Worm (Caenorhabditis elegans) whole organism, mixed stage, embryonic: ENCODE results near the gene F26F2.13.
A peak's percentile ranks its signal among the peaks of the same experiment; 100 is the strongest.

Source experiments
- M03D4.4 ChIP-seq: sonication (generic microtip); optimal IDR thresholded peaks from 2 replicates; lab custom pipeline; 2017; ENCODE audit warnings: mild to moderate bottlenecking, missing genetic modification characterization, missing compliant biosample characterization
- ceh-39 ChIP-seq: fragments of 150-350 bp; optimal IDR thresholded peaks from 2 replicates; lab custom pipeline; 2014; ENCODE audit warnings: missing biosample characterization, missing genetic modification characterization
- ceh-43 ChIP-seq: fragments of 200-800 bp; sonication (Bioruptor generic); optimal IDR thresholded peaks from 2 replicates; lab custom pipeline; 2018; ENCODE audit warnings: mild to moderate bottlenecking, missing genetic modification characterization, moderate library complexity, missing compliant biosample characterization
- ceh-83 ChIP-seq: fragments of 200-800 bp; sonication (Bioruptor generic); optimal IDR thresholded peaks from 2 replicates; lab custom pipeline; 2018; ENCODE audit warnings: mild to moderate bottlenecking, missing genetic modification characterization, missing compliant biosample characterization
- ces-1 ChIP-seq: fragments of 150-350 bp; optimal IDR thresholded peaks from 2 replicates; lab custom pipeline; 2014; ENCODE audit warnings: missing biosample characterization, missing genetic modification reagents, missing genetic modification characterization
- cnd-1 ChIP-seq: fragments of 200-800 bp; sonication (Bioruptor generic); optimal IDR thresholded peaks from 2 replicates; lab custom pipeline; 2018; ENCODE audit warnings: mild to moderate bottlenecking, missing genetic modification characterization, missing compliant biosample characterization
- drap-1 ChIP-seq: fragments of 200-800 bp; sonication (Bioruptor generic); optimal IDR thresholded peaks from 3 replicates; lab custom pipeline; 2018; ENCODE audit warnings: mild to moderate bottlenecking, missing genetic modification characterization, missing compliant biosample characterization
- elt-1 ChIP-seq: sonication (generic microtip); optimal IDR thresholded peaks from 2 replicates; lab custom pipeline; 2017; ENCODE audit warnings: missing genetic modification characterization, mild to moderate bottlenecking, missing compliant biosample characterization, antibody characterized with exemption, moderate library complexity, borderline replicate concordance; ENCODE audit not compliant: insufficient read depth
- elt-3 ChIP-seq: fragments of 150-350 bp; optimal IDR thresholded peaks from 2 replicates; lab custom pipeline; 2014; ENCODE audit warnings: missing biosample characterization, missing genetic modification characterization
- flh-1 ChIP-seq: fragments of 200-800 bp; sonication (Bioruptor generic); optimal IDR thresholded peaks from 2 replicates; lab custom pipeline; 2018; ENCODE audit warnings: mild to moderate bottlenecking, missing genetic modification characterization, moderate library complexity, missing compliant biosample characterization
- lin-32 ChIP-seq: fragments of 200-800 bp; sonication (Bioruptor generic); optimal IDR thresholded peaks from 2 replicates; lab custom pipeline; 2018; ENCODE audit warnings: mild to moderate bottlenecking, missing genetic modification characterization, missing compliant biosample characterization
- lsy-2 ChIP-seq: fragments of 150-350 bp; optimal IDR thresholded peaks from 2 replicates; lab custom pipeline; 2014; ENCODE audit warnings: missing biosample characterization, missing genetic modification characterization
- mab-5 ChIP-seq: fragments of 150-350 bp; optimal IDR thresholded peaks from 2 replicates; lab custom pipeline; 2014; ENCODE audit warnings: missing biosample characterization, missing genetic modification characterization
- mep-1 ChIP-seq: fragments of 150-350 bp; optimal IDR thresholded peaks from 2 replicates; lab custom pipeline; 2017; ENCODE audit warnings: missing biosample characterization, missing genetic modification reagents, missing genetic modification characterization, inconsistent platforms
- mls-2 ChIP-seq: sonication (generic microtip); optimal IDR thresholded peaks from 2 replicates; lab custom pipeline; 2016; ENCODE audit warnings: mild to moderate bottlenecking, missing genetic modification characterization, moderate library complexity, missing compliant biosample characterization
- nhr-12 ChIP-seq: fragments of 150-350 bp; optimal IDR thresholded peaks from 2 replicates; lab custom pipeline; 2014; ENCODE audit warnings: missing biosample characterization, missing genetic modification characterization
- nhr-2 ChIP-seq: fragments of 150-350 bp; optimal IDR thresholded peaks from 2 replicates; lab custom pipeline; 2014; ENCODE audit warnings: missing biosample characterization, missing genetic modification characterization
- nhr-237 ChIP-seq: fragments of 150-350 bp; optimal IDR thresholded peaks from 2 replicates; lab custom pipeline; 2014; ENCODE audit warnings: missing biosample characterization, missing genetic modification characterization
- nhr-28 ChIP-seq: fragments of 150-350 bp; optimal IDR thresholded peaks from 2 replicates; lab custom pipeline; 2014; ENCODE audit warnings: missing biosample characterization, missing genetic modification characterization
- nhr-76 ChIP-seq: sonication (generic microtip); optimal IDR thresholded peaks from 2 replicates; lab custom pipeline; 2017; ENCODE audit warnings: missing biosample characterization, missing genetic modification characterization
- pha-4 ChIP-seq: fragments of 150-350 bp; optimal IDR thresholded peaks from 2 replicates; lab custom pipeline; 2018; ENCODE audit warnings: missing biosample characterization, missing genetic modification reagents, missing genetic modification characterization
- sem-2 ChIP-seq: fragments of 200-800 bp; sonication (Bioruptor generic); optimal IDR thresholded peaks from 2 replicates; lab custom pipeline; 2018; ENCODE audit warnings: mild to moderate bottlenecking, missing genetic modification characterization, missing compliant biosample characterization
- snpc-4 ChIP-seq: fragments of 150-350 bp; optimal IDR thresholded peaks from 2 replicates; lab custom pipeline; 2014; ENCODE audit warnings: missing biosample characterization, missing genetic modification characterization
- sptf-1 ChIP-seq: sonication (generic microtip); optimal IDR thresholded peaks from 2 replicates; lab custom pipeline; 2017; ENCODE audit warnings: mild to moderate bottlenecking, missing genetic modification characterization, moderate library complexity, missing compliant biosample characterization
- tbx-8 ChIP-seq: fragments of 200-800 bp; sonication (Bioruptor generic); optimal IDR thresholded peaks from 2 replicates; lab custom pipeline; 2018; ENCODE audit warnings: mild to moderate bottlenecking, missing genetic modification characterization, moderate library complexity, missing compliant biosample characterization
- unc-120 ChIP-seq: sonication (generic microtip); optimal IDR thresholded peaks from 2 replicates; lab custom pipeline; 2017; ENCODE audit warnings: missing genetic modification characterization, missing compliant biosample characterization; ENCODE audit not compliant: poor library complexity, severe bottlenecking
- unc-39 ChIP-seq: fragments of 150-350 bp; optimal IDR thresholded peaks from 2 replicates; lab custom pipeline; 2014; ENCODE audit warnings: missing biosample characterization, missing genetic modification characterization
- unc-62 ChIP-seq: fragments of 150-350 bp; optimal IDR thresholded peaks from 2 replicates; lab custom pipeline; 2014; ENCODE audit warnings: missing biosample characterization, missing genetic modification reagents, missing genetic modification characterization
- zip-8 ChIP-seq: fragments of 150-350 bp; optimal IDR thresholded peaks from 2 replicates; lab custom pipeline; 2014; ENCODE audit warnings: missing biosample characterization, missing genetic modification characterization
- ztf-11 ChIP-seq: fragments of 150-350 bp; optimal IDR thresholded peaks from 2 replicates; lab custom pipeline; 2014; ENCODE audit warnings: missing biosample characterization, missing genetic modification characterization

Gene F26F2.13

ce11 chrV:20527493-20527892 is 36.7 kb upstream of the F26F2.13 start, which contains the start of gene Y38H6C.13:
TSS of gene Y38H6C.13 (plus strand) at chrV:20527793.
- no peak for TF ChIP-seq elt-3 (tag; lab: Kevin White, UChicago)
- no peak for TF ChIP-seq tbx-8 (GFP tag; lab: Kevin White, UChicago)
- TF ChIP-seq flh-1 (GFP tag; lab: Kevin White, UChicago) = no peak
- no peak for TF ChIP-seq elt-1 (tag; lab: Kevin White, UChicago)
- TF ChIP-seq mab-5 (tag; lab: Kevin White, UChicago) = no peak
- no peak for TF ChIP-seq mep-1 (tag; lab: Kevin White, UChicago)
- TF ChIP-seq lin-32 (GFP tag; lab: Kevin White, UChicago) = no peak
- no peak for TF ChIP-seq zip-8 (tag; lab: Kevin White, UChicago)
- no peak for TF ChIP-seq M03D4.4
- no peak for TF ChIP-seq sem-2 (GFP tag; lab: Kevin White, UChicago)
- no peak for TF ChIP-seq lsy-2 (tag; lab: Kevin White, UChicago)
- TF ChIP-seq unc-39 (tag; lab: Kevin White, UChicago) = no peak
- TF ChIP-seq drap-1 (GFP tag; lab: Kevin White, UChicago) = no peak
- TF ChIP-seq snpc-4 (tag; lab: Kevin White, UChicago) = no peak

- TF ChIP-seq tbx-8 (GFP tag; lab: Kevin White, UChicago) (no peak), lin-32 (GFP tag; lab: Kevin White, UChicago) (no peak), cnd-1 (no peak), pha-4 (tag; lab: Kevin White, UChicago) (no peak), ceh-39 (tag; lab: Kevin White, UChicago) (no peak), ces-1 (GFP tag; lab: Kevin White, UChicago) (peak; percentile 15)
Observed at ce11 chrV:20534072-20534471, 30.1 kb upstream of the F26F2.13 start, which contains the start of gene famh-161. TSS of gene famh-161 (minus strand) at chrV:20534172.

ce11 chrV:20536208-20536607 is 27.9 kb upstream of the F26F2.13 start, which contains the start of gene Y38H6C.15:
TSS of gene Y38H6C.15 (minus strand) at chrV:20536308.
- TF ChIP-seq sptf-1 (no peak), nhr-76 (tag; lab: Kevin White, UChicago) (no peak), nhr-12 (no peak), sem-2 (GFP tag; lab: Kevin White, UChicago) (no peak), unc-120 (tag; lab: Kevin White, UChicago) (no peak), lin-32 (GFP tag; lab: Kevin White, UChicago) (no peak), mls-2 (tag; lab: Kevin White, UChicago) (no peak), pha-4 (tag; lab: Kevin White, UChicago) (no peak), unc-62 (no peak), cnd-1 (no peak), mep-1 (tag; lab: Kevin White, UChicago) (no peak), ceh-83 (GFP tag; lab: Kevin White, UChicago) (no peak), nhr-237 (tag; lab: Kevin White, UChicago) (no peak), tbx-8 (GFP tag; lab: Kevin White, UChicago) (no peak), M03D4.4 (no peak), drap-1 (GFP tag; lab: Kevin White, UChicago) (no peak), zip-8 (tag; lab: Kevin White, UChicago) (no peak), ces-1 (GFP tag; lab: Kevin White, UChicago) (no peak)
- TF ChIP-seq, all 35 proteins: peak for 0

- TF ChIP-seq ceh-39 (tag; lab: Kevin White, UChicago) = no peak
- no peak for TF ChIP-seq ceh-83 (GFP tag; lab: Kevin White, UChicago)
- TF ChIP-seq ztf-11 (tag; lab: Kevin White, UChicago) = no peak
- TF ChIP-seq mab-5 (tag; lab: Kevin White, UChicago) = no peak
- no peak for TF ChIP-seq unc-62
Observed at ce11 chrV:20539055-20539454, 25.1 kb upstream of the F26F2.13 start, which contains the start of gene Y38H6C.16. TSS of gene Y38H6C.16 (minus strand) at chrV:20539347.

ce11 chrV:20544092-20544491 is 20.1 kb upstream of the F26F2.13 start, which contains the start of gene slc-36.3:
TSS of gene slc-36.3 (minus strand) at chrV:20544192.
- TF ChIP-seq drap-1 (GFP tag; lab: Kevin White, UChicago) (no peak), ces-1 (GFP tag; lab: Kevin White, UChicago) (no peak), unc-62 (no peak), mab-5 (tag; lab: Kevin White, UChicago) (no peak), nhr-237 (tag; lab: Kevin White, UChicago) (no peak), ceh-43 (GFP tag; lab: Kevin White, UChicago) (no peak), mep-1 (tag; lab: Kevin White, UChicago) (no peak), nhr-2 (tag; lab: Kevin White, UChicago) (no peak), snpc-4 (tag; lab: Kevin White, UChicago) (no peak), nhr-28 (no peak), elt-3 (tag; lab: Kevin White, UChicago) (no peak), ceh-83 (GFP tag; lab: Kevin White, UChicago) (no peak), zip-8 (tag; lab: Kevin White, UChicago) (no peak), ceh-39 (tag; lab: Kevin White, UChicago) (no peak)
